Fruit fly (Drosophila melanogaster) whole organism, embryonic: ENCODE results near the gene Ir68b.

Experiments used
- Abd-B ChIP-seq: fragments of 200-800 bp; sonication (Bioruptor generic); optimal IDR thresholded peaks from 2 replicates; lab custom pipeline; 2018; ENCODE audit warnings: missing biosample characterization, mild to moderate bottlenecking, missing genetic modification characterization, moderate library complexity
- Antp ChIP-seq: fragments of 200-800 bp; sonication (Bioruptor generic); optimal IDR thresholded peaks from 3 replicates; lab custom pipeline; 2016; ENCODE audit warnings: missing biosample characterization, missing genetic modification characterization
- CG10565 ChIP-seq: fragments of 200-800 bp; sonication (Bioruptor generic); optimal IDR thresholded peaks from 3 replicates; lab custom pipeline; 2016; ENCODE audit warnings: missing biosample characterization, mild to moderate bottlenecking, missing genetic modification characterization
- CG11560 ChIP-seq: fragments of 200-800 bp; sonication (Bioruptor generic); IDR thresholded peaks from 3 replicates; pipeline ENCODE4 v1.3.6; 2022; ENCODE audit warnings: missing biosample characterization, missing genetic modification characterization
- CG12769 ChIP-seq: fragments of 200-800 bp; sonication (Bioruptor generic); optimal IDR thresholded peaks from 2 replicates; lab custom pipeline; 2019; ENCODE audit warnings: missing biosample characterization, mild to moderate bottlenecking, missing genetic modification characterization, moderate library complexity
- CG13424 ChIP-seq: fragments of 200-800 bp; sonication (Bioruptor generic); optimal IDR thresholded peaks from 2 replicates; lab custom pipeline; 2019; ENCODE audit warnings: missing biosample characterization, mild to moderate bottlenecking, missing genetic modification characterization, moderate library complexity
- CG14050 ChIP-seq: fragments of 200-800 bp; sonication (Bioruptor generic); IDR thresholded peaks from 3 replicates; pipeline ENCODE4 v1.3.6; 2022; ENCODE audit warnings: missing biosample characterization, missing genetic modification characterization
- CG15073 ChIP-seq: fragments of 200-800 bp; sonication (Bioruptor generic); optimal IDR thresholded peaks from 2 replicates; lab custom pipeline; 2016; ENCODE audit warnings: missing biosample characterization, missing genetic modification characterization
- CG1603 ChIP-seq: fragments of 200-800 bp; sonication (Bioruptor generic); optimal IDR thresholded peaks from 2 replicates; lab custom pipeline; 2019; ENCODE audit warnings: missing biosample characterization, mild to moderate bottlenecking, missing genetic modification characterization, moderate library complexity
- CG1647 ChIP-seq: fragments of 200-800 bp; sonication (Bioruptor generic); optimal IDR thresholded peaks from 3 replicates; lab custom pipeline; 2016; ENCODE audit warnings: missing biosample characterization, missing genetic modification characterization
- CG17328 ChIP-seq: fragments of 200-800 bp; sonication (Bioruptor generic); IDR thresholded peaks from 2 replicates; pipeline ENCODE4 v1.3.6; 2022; ENCODE audit warnings: missing biosample characterization, missing genetic modification characterization
- CG17568 ChIP-seq: fragments of 200-800 bp; sonication (Bioruptor generic); optimal IDR thresholded peaks from 2 replicates; lab custom pipeline; 2018; ENCODE audit warnings: missing biosample characterization, mild to moderate bottlenecking, missing genetic modification characterization, moderate library complexity
- CG1792 ChIP-seq: fragments of 200-800 bp; sonication (Bioruptor generic); optimal IDR thresholded peaks from 2 replicates; lab custom pipeline; 2016; ENCODE audit warnings: missing biosample characterization, missing genetic modification characterization
- CG18011 ChIP-seq: fragments of 200-800 bp; sonication (Bioruptor generic); optimal IDR thresholded peaks from 2 replicates; lab custom pipeline; 2017; ENCODE audit warnings: missing biosample characterization, missing genetic modification characterization, mild to moderate bottlenecking, moderate library complexity, missing genotype
- CG2129 ChIP-seq: fragments of 200-800 bp; sonication (Bioruptor generic); IDR thresholded peaks from 2 replicates; pipeline ENCODE4 v1.3.6; 2022; ENCODE audit warnings: missing biosample characterization, missing genetic modification characterization; ENCODE audit not compliant: partially characterized antibody
- CG3407 ChIP-seq: fragments of 200-800 bp; sonication (Bioruptor generic); optimal IDR thresholded peaks from 2 replicates; lab custom pipeline; 2018; ENCODE audit warnings: missing biosample characterization, mild to moderate bottlenecking, missing genetic modification characterization
- CG34224 ChIP-seq: fragments of 200-800 bp; sonication (Bioruptor generic); IDR thresholded peaks from 3 replicates; pipeline ENCODE4 v1.3.6; 2022; ENCODE audit warnings: missing biosample characterization, missing genetic modification characterization; ENCODE audit not compliant: partially characterized antibody
- CG4328 ChIP-seq: fragments of 200-800 bp; sonication (Bioruptor generic); optimal IDR thresholded peaks from 3 replicates; lab custom pipeline; 2017; ENCODE audit warnings: missing biosample characterization, missing genetic modification reagents, missing genetic modification characterization
- CG4404 ChIP-seq: fragments of 200-800 bp; sonication (Bioruptor generic); IDR thresholded peaks from 2 replicates; pipeline ENCODE4 v1.3.6; 2022; ENCODE audit warnings: missing biosample characterization, missing genetic modification characterization
- CG6854 ChIP-seq: fragments of 200-800 bp; sonication (Bioruptor generic); optimal IDR thresholded peaks from 3 replicates; lab custom pipeline; 2017; ENCODE audit warnings: missing biosample characterization, mild to moderate bottlenecking, missing genetic modification characterization
- CG8388 ChIP-seq: fragments of 200-800 bp; sonication (Bioruptor generic); optimal IDR thresholded peaks from 2 replicates; lab custom pipeline; 2019; ENCODE audit warnings: missing biosample characterization, mild to moderate bottlenecking, missing genetic modification characterization, moderate library complexity
- Doc3 ChIP-seq: fragments of 200-800 bp; sonication (Bioruptor generic); IDR thresholded peaks from 3 replicates; pipeline ENCODE4 v1.3.6; 2022; ENCODE audit warnings: missing biosample characterization, missing genetic modification characterization; ENCODE audit not compliant: partially characterized antibody
- Hmr ChIP-seq: fragments of 200-800 bp; sonication (Bioruptor generic); optimal IDR thresholded peaks from 3 replicates; lab custom pipeline; 2017; ENCODE audit warnings: mild to moderate bottlenecking, missing biosample characterization, missing genetic modification reagents, missing genetic modification characterization
- Hr39 ChIP-seq: fragments of >200 bp; optimal IDR thresholded peaks from 2 replicates; lab custom pipeline; 2017
- Hsf ChIP-seq: fragments of 200-800 bp; sonication (Bioruptor generic); optimal IDR thresholded peaks from 3 replicates; lab custom pipeline; 2016; ENCODE audit warnings: missing biosample characterization, missing genetic modification characterization
- Mad ChIP-seq: fragments of 200-800 bp; sonication (Bioruptor generic); optimal IDR thresholded peaks from 2 replicates; lab custom pipeline; 2016; ENCODE audit warnings: missing biosample characterization, missing genetic modification characterization
- NC2α ChIP-seq: fragments of 200-800 bp; sonication (Bioruptor generic); optimal IDR thresholded peaks from 2 replicates; lab custom pipeline; 2016; ENCODE audit warnings: missing biosample characterization, missing genetic modification characterization
- NC2β ChIP-seq: fragments of 200-800 bp; sonication (Bioruptor generic); optimal IDR thresholded peaks from 2 replicates; lab custom pipeline; 2016; ENCODE audit warnings: missing biosample characterization, missing genetic modification characterization
- Nf-YB ChIP-seq: fragments of 200-800 bp; sonication (Bioruptor generic); optimal IDR thresholded peaks from 3 replicates; lab custom pipeline; 2019; ENCODE audit warnings: missing biosample characterization, mild to moderate bottlenecking, missing genetic modification characterization, moderate library complexity
- Oaz ChIP-seq: fragments of 200-800 bp; sonication (Bioruptor generic); IDR thresholded peaks from 2 replicates; pipeline ENCODE4 v1.3.6; 2022; ENCODE audit warnings: missing biosample characterization, missing genetic modification characterization
- Oli ChIP-seq: fragments of 200-800 bp; sonication (Bioruptor generic); optimal IDR thresholded peaks from 2 replicates; lab custom pipeline; 2018; ENCODE audit warnings: missing biosample characterization, mild to moderate bottlenecking, missing genetic modification characterization, moderate library complexity
- Side ChIP-seq: fragments of 200-800 bp; sonication (Bioruptor generic); optimal IDR thresholded peaks from 2 replicates; lab custom pipeline; 2016; ENCODE audit warnings: missing biosample characterization, missing genetic modification characterization
- Tbp ChIP-seq: fragments of >200 bp; optimal IDR thresholded peaks from 2 replicates; lab custom pipeline; 2018; ENCODE audit warnings: missing biosample characterization, missing genetic modification characterization
- bigmax ChIP-seq: fragments of 200-800 bp; sonication (Bioruptor generic); optimal IDR thresholded peaks from 2 replicates; lab custom pipeline; 2018; ENCODE audit warnings: missing biosample characterization, mild to moderate bottlenecking, missing genetic modification characterization
- bowl ChIP-seq: fragments of 200-800 bp; sonication (Bioruptor generic); IDR thresholded peaks from 2 replicates; pipeline ENCODE4 v1.3.6; 2022; ENCODE audit warnings: missing biosample characterization, missing genetic modification characterization
- corto ChIP-seq: fragments of 200-800 bp; sonication (Bioruptor generic); optimal IDR thresholded peaks from 2 replicates; lab custom pipeline; 2016; ENCODE audit warnings: missing biosample characterization, mild to moderate bottlenecking, missing genetic modification characterization, moderate library complexity
- dan ChIP-seq: fragments of 200-800 bp; sonication (Bioruptor generic); IDR thresholded peaks from 2 replicates; pipeline ENCODE4 v1.3.6; 2022; ENCODE audit warnings: missing biosample characterization, missing genetic modification characterization
- danr ChIP-seq: fragments of 200-800 bp; sonication (Bioruptor generic); IDR thresholded peaks from 2 replicates; pipeline ENCODE4 v1.3.6; 2022; ENCODE audit warnings: missing biosample characterization, missing genetic modification characterization
- ems ChIP-seq: fragments of 200-800 bp; sonication (Bioruptor generic); optimal IDR thresholded peaks from 3 replicates; lab custom pipeline; 2016; ENCODE audit warnings: missing biosample characterization, missing genetic modification characterization
- gem ChIP-seq: fragments of 200-800 bp; sonication (Bioruptor generic); optimal IDR thresholded peaks from 2 replicates; lab custom pipeline; 2019; ENCODE audit warnings: missing biosample characterization, mild to moderate bottlenecking, missing genetic modification characterization, moderate library complexity
- jigr1 ChIP-seq: fragments of 200-800 bp; sonication (Bioruptor generic); IDR thresholded peaks from 3 replicates; pipeline ENCODE4 v1.3.6; 2022; ENCODE audit warnings: missing biosample characterization, missing genetic modification characterization
- org-1 ChIP-seq: fragments of 200-800 bp; sonication (Bioruptor generic); optimal IDR thresholded peaks from 2 replicates; lab custom pipeline; 2017; ENCODE audit warnings: missing biosample characterization, missing genetic modification characterization
- prd ChIP-seq, 3 experiments: fragments of >200 bp in 2 of 3; fragments of 200-800 bp in 1 of 3; sonication (Bioruptor generic) in 1 of 3; optimal IDR thresholded peaks in 2 of 3; IDR thresholded peaks in 1 of 3; 2 replicates in 2 of 3; 3 replicates in 1 of 3; pipeline versions ENCODE4 v1.3.6 to Lab custom; 2017 to 2022; ENCODE audit warnings: missing biosample characterization in 1 of 3, missing genetic modification characterization in 1 of 3
- shn ChIP-seq: fragments of 200-800 bp; sonication (Bioruptor generic); optimal IDR thresholded peaks from 3 replicates; lab custom pipeline; 2016; ENCODE audit warnings: missing biosample characterization, missing genetic modification characterization
- slou ChIP-seq: fragments of 200-800 bp; sonication (Bioruptor generic); optimal IDR thresholded peaks from 3 replicates; lab custom pipeline; 2016; ENCODE audit warnings: missing biosample characterization, missing genetic modification characterization
- so ChIP-seq: fragments of 200-800 bp; sonication (Bioruptor generic); IDR thresholded peaks from 3 replicates; pipeline ENCODE4 v1.3.6; 2022; ENCODE audit warnings: missing biosample characterization, missing genetic modification characterization
- tll ChIP-seq, 2 experiments: fragments of 200-800 bp in 1 of 2; fragments of >200 bp in 1 of 2; sonication (Bioruptor generic) in 1 of 2; optimal IDR thresholded peaks; 2 replicates each; lab custom pipeline; 2017 to 2019; ENCODE audit warnings: missing biosample characterization in 2 of 2, missing genetic modification characterization in 2 of 2, mild to moderate bottlenecking in 1 of 2, moderate library complexity in 1 of 2
- tx ChIP-seq: fragments of 200-800 bp; sonication (Bioruptor generic); optimal IDR thresholded peaks from 2 replicates; lab custom pipeline; 2016; ENCODE audit warnings: missing biosample characterization, missing genetic modification characterization
- zf30C ChIP-seq: fragments of 200-800 bp; sonication (Bioruptor generic); optimal IDR thresholded peaks from 3 replicates; lab custom pipeline; 2018; ENCODE audit warnings: missing biosample characterization, mild to moderate bottlenecking, missing genetic modification characterization

Ir68b gene

DNA sequence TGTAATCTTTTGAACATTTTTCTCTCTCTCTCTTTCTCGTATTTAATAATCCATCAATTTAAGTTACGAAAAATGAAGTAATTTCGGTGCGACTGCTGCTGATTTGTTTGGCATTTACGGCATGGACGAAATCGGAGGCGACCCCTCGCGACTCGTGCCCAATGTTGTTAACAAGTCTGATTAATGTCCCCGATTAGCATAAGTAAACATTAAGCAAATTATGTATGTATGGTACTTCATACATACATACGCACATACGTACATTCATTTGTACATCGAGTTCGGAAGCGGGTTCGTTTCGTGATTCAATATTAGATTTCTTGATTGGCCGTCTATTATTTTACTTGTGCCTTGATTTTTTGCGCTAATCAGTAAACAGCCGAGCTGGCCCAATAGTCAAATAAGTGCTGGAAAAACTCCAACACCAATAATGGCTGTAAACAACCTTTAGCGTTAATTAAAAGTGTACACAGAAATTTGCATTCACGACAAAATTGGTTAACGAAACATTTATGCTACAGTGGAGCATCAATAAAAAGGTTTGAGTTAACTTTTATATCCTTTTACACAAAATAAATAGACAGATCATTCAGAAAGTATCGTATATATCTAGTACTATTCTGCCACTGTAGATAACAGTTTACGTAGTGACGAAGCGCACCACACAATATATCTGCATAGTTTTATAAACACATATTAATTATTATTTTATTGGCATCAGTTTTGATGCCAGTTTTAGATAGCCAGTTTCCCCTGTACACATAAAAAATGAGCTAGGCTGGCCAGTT lies 36.1 kb downstream of the Ir68b start (continued):
- no peak for TF ChIP-seq CG11560
- no peak for TF ChIP-seq zf30C (GFP tag; lab: Kevin White, UChicago)
- TF ChIP-seq NC2α = no peak
- TF ChIP-seq Hr39 = no peak
- peak; percentile 57; the same call in 2 of the 3 replicates for TF ChIP-seq CG14050 (GFP tag; lab: Robert Waterston, UW)
- TF ChIP-seq CG1792 = peak; percentile 59
- no peak for TF ChIP-seq bowl (GFP tag; lab: Robert Waterston, UW)
- TF ChIP-seq CG1647 = peak; percentile 29
- TF ChIP-seq CG8388 = peak; percentile 2
- no peak for TF ChIP-seq CG4328 (GFP tag; lab: Kevin White, UChicago)
- TF ChIP-seq so (GFP tag; lab: Robert Waterston, UW) = peak; percentile 48; the same call in 1 of the 3 replicates
- peak; percentile 74 for TF ChIP-seq Oli
- TF ChIP-seq Hmr = peak; percentile 52
- peak; percentile 1 for TF ChIP-seq CG3407 (GFP tag; lab: Kevin White, UChicago)
- no peak for TF ChIP-seq bigmax (GFP tag; lab: Kevin White, UChicago)
- TF ChIP-seq org-1 (GFP tag; lab: Kevin White, UChicago) = peak; percentile 53
- TF ChIP-seq Nf-YB = peak; percentile 24
- 0 out of 3 replicates have a peak, but pooled peaks have one; percentile 36 for TF ChIP-seq jigr1 (GFP tag; lab: Robert Waterston, UW)
- TF ChIP-seq ems = peak; percentile 51
- TF ChIP-seq CG18011 (GFP tag; lab: Kevin White, UChicago) = peak; percentile 28
- TF ChIP-seq Tbp (GFP tag; lab: Kevin White, UChicago) = no peak
- peak; percentile 74 for TF ChIP-seq CG13424 (tag; lab: Kevin White, UChicago)
- TF ChIP-seq CG12769 (tag; lab: Kevin White, UChicago) = peak; percentile 68
- TF ChIP-seq Abd-B (GFP tag; lab: Kevin White, UChicago) = peak; percentile 62
- peak; percentile 6 for TF ChIP-seq NC2β
- TF ChIP-seq corto (GFP tag; lab: Kevin White, UChicago) = no peak
- TF ChIP-seq prd (optimal IDR thresholded peaks at IDR 0.05; lab: Kevin White, UChicago) = no peak
- peak; percentile 76 for TF ChIP-seq prd (GFP tag; IDR thresholded peaks at IDR 0.05; lab: Robert Waterston, UW)
- no peak for TF ChIP-seq CG34224 (GFP tag; lab: Robert Waterston, UW)
- peak; percentile 57 for TF ChIP-seq CG17568 (GFP tag; lab: Kevin White, UChicago)
- no peak for TF ChIP-seq CG2129 (GFP tag; lab: Robert Waterston, UW)
- TF ChIP-seq CG6854 (GFP tag; lab: Kevin White, UChicago) = peak; percentile 13
- TF ChIP-seq slou (GFP tag; lab: Kevin White, UChicago) = peak; percentile 34
- no peak for TF ChIP-seq tll (GFP tag; optimal IDR thresholded peaks at IDR 0.05; lab: Kevin White, UChicago)
- no peak for TF ChIP-seq dan (GFP tag; lab: Robert Waterston, UW)
- TF ChIP-seq tx (GFP tag; lab: Kevin White, UChicago) = no peak
- 0 out of 2 replicates have a peak, but pooled peaks have one; percentile 55 for TF ChIP-seq CG4404 (GFP tag; lab: Robert Waterston, UW)
- TF ChIP-seq Oaz (GFP tag; lab: Robert Waterston, UW) = peak; percentile 51; the same call in 1 of the 2 replicates
- no peak for TF ChIP-seq CG15073
- TF ChIP-seq CG1603 (tag; lab: Kevin White, UChicago) = peak; percentile 17
- no peak for TF ChIP-seq CG10565 (GFP tag; lab: Kevin White, UChicago)
- peak; percentile 22 for TF ChIP-seq Antp (GFP tag; lab: Kevin White, UChicago)
- no peak for TF ChIP-seq danr
- TF ChIP-seq Doc3 = no peak
- peak; percentile 73 for TF ChIP-seq gem (tag; lab: Kevin White, UChicago)
- TF ChIP-seq shn (GFP tag; lab: Kevin White, UChicago) = no peak
- TF ChIP-seq Side (GFP tag; lab: Kevin White, UChicago) = no peak
- TF ChIP-seq CG17328 = no peak
- peak; percentile 43 for TF ChIP-seq Mad (GFP tag; lab: Kevin White, UChicago)
- peak; percentile 50 for TF ChIP-seq Hsf (GFP tag; lab: Kevin White, UChicago)
